Fruit fly (Drosophila melanogaster) whole organism, pupa: ENCODE measurements around the gene CG3184.

Experiments used
- CG12605 ChIP-seq: fragments of 200-800 bp; sonication (Bioruptor generic); IDR thresholded peaks from 2 replicates; pipeline ENCODE4 v1.3.6; 2022; ENCODE audit warnings: missing biosample characterization, missing genetic modification characterization
- CG13204 ChIP-seq: fragments of 200-800 bp; sonication (Bioruptor generic); optimal IDR thresholded peaks from 2 replicates; lab custom pipeline; 2018; ENCODE audit warnings: missing biosample characterization, mild to moderate bottlenecking, missing genetic modification characterization, moderate library complexity
- CG14655 ChIP-seq: fragments of 200-800 bp; sonication (Bioruptor generic); optimal IDR thresholded peaks from 3 replicates; lab custom pipeline; 2017; ENCODE audit warnings: mild to moderate bottlenecking, missing biosample characterization, missing genetic modification reagents, missing genetic modification characterization
- CG15710 ChIP-seq: fragments of 200-800 bp; sonication (Bioruptor generic); optimal IDR thresholded peaks from 2 replicates; lab custom pipeline; 2018; ENCODE audit warnings: missing biosample characterization, mild to moderate bottlenecking, missing genetic modification characterization, moderate library complexity
- CG17806 ChIP-seq: fragments of 200-800 bp; sonication (Bioruptor generic); optimal IDR thresholded peaks from 2 replicates; lab custom pipeline; 2018; ENCODE audit warnings: missing biosample characterization, mild to moderate bottlenecking, missing genetic modification characterization, moderate library complexity
- CG8159 ChIP-seq: fragments of 200-800 bp; sonication (Bioruptor generic); optimal IDR thresholded peaks from 3 replicates; lab custom pipeline; 2018; ENCODE audit warnings: missing biosample characterization, mild to moderate bottlenecking, missing genetic modification characterization, moderate library complexity
- CG8301 ChIP-seq: fragments of 200-800 bp; sonication (Bioruptor generic); optimal IDR thresholded peaks from 2 replicates; lab custom pipeline; 2018; ENCODE audit warnings: missing biosample characterization, mild to moderate bottlenecking, missing genetic modification characterization
- D1 ChIP-seq: fragments of 200-800 bp; sonication (Bioruptor generic); optimal IDR thresholded peaks from 2 replicates; lab custom pipeline; 2018; ENCODE audit warnings: missing biosample characterization, mild to moderate bottlenecking, missing genetic modification characterization, moderate library complexity
- EcR ChIP-seq: fragments of 200-800 bp; sonication (Bioruptor generic); optimal IDR thresholded peaks from 3 replicates; lab custom pipeline; 2019; ENCODE audit warnings: missing biosample characterization, missing genetic modification characterization, mild to moderate bottlenecking, moderate library complexity, missing genetic modification reagents
- Ets98B ChIP-seq: fragments of 200-800 bp; sonication (Bioruptor generic); IDR thresholded peaks from 2 replicates; pipeline ENCODE4 v1.3.6; 2022; ENCODE audit warnings: missing biosample characterization, missing genetic modification characterization
- Snoo ChIP-seq: fragments of 200-800 bp; sonication (Bioruptor generic); optimal IDR thresholded peaks from 3 replicates; lab custom pipeline; 2017; ENCODE audit warnings: missing biosample characterization, mild to moderate bottlenecking, missing genetic modification characterization, inconsistent platforms
- fd96Ca ChIP-seq: fragments of 200-800 bp; sonication (Bioruptor generic); IDR thresholded peaks from 3 replicates; pipeline ENCODE4 v1.3.6; 2022; ENCODE audit warnings: missing biosample characterization, missing genetic modification characterization
- gl ChIP-seq: fragments of 200-800 bp; sonication (Bioruptor generic); optimal IDR thresholded peaks from 2 replicates; lab custom pipeline; 2018; ENCODE audit warnings: missing biosample characterization, mild to moderate bottlenecking, missing genetic modification characterization
- rn ChIP-seq: fragments of 200-800 bp; sonication (Bioruptor generic); IDR thresholded peaks from 2 replicates; pipeline ENCODE4 v1.3.6; 2022; ENCODE audit warnings: missing biosample characterization, missing genetic modification characterization

dm6 chrX:6710665-6711064, 22.1 kb upstream of the CG3184 start:
- no peak for TF ChIP-seq rn
- TF ChIP-seq D1 (tag; lab: Kevin White, UChicago), result no peak
- TF ChIP-seq CG17806 (tag; lab: Kevin White, UChicago), result no peak
- TF ChIP-seq CG15710, result no peak
- no peak for TF ChIP-seq CG13204 (GFP tag; lab: Kevin White, UChicago)
- no peak for TF ChIP-seq CG12605 (GFP tag; lab: Robert Waterston, UW)
- TF ChIP-seq CG8159 (tag; lab: Kevin White, UChicago), result no peak
- TF ChIP-seq gl (tag; lab: Kevin White, UChicago), result no peak
- no peak for TF ChIP-seq CG8301 (tag; lab: Kevin White, UChicago)
- TF ChIP-seq CG14655 (GFP tag; lab: Kevin White, UChicago), result no peak
- no peak for TF ChIP-seq EcR (GFP tag; lab: Kevin White, UChicago)
- no peak for TF ChIP-seq Snoo
- TF ChIP-seq fd96Ca (GFP tag; lab: Robert Waterston, UW), result no peak
- TF ChIP-seq Ets98B, result no peak
